Fruit fly (Drosophila melanogaster): ENCODE data around the gene CG31415.

DNA sequence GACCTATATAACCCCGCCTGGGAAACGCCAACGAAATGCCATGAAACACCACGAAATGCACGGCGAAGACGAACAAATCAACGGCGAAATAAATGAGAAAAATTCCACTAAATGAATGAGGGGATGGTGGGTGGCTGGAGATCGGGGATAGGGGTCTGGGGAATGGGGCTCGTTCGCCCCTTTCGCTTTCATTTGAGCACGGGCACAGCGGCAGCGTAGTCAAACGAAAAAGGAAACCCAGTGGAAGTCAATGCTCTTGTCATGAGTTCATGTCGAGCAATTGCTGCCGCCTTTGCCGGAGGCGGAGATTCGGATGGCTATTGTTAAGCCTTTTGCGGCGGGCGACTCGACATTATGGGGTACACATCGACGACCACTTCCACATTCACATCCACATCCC is 40.0 kb upstream of the CG31415 start:
- TF ChIP-seq psq (optimal IDR thresholded peaks at IDR 0.05) (no peak), pan (optimal IDR thresholded peaks at IDR 0.05) (no peak), usp (GFP tag; optimal IDR thresholded peaks at IDR 0.05) (no peak), CG8478 (optimal IDR thresholded peaks at IDR 0.05) (no peak), Dll (optimal IDR thresholded peaks at IDR 0.05) (no peak), EcR (GFP tag; optimal IDR thresholded peaks at IDR 0.05) (no peak)
